Fruit fly (Drosophila melanogaster): ENCODE measurements around the gene Jon25Biii.

DNA sequence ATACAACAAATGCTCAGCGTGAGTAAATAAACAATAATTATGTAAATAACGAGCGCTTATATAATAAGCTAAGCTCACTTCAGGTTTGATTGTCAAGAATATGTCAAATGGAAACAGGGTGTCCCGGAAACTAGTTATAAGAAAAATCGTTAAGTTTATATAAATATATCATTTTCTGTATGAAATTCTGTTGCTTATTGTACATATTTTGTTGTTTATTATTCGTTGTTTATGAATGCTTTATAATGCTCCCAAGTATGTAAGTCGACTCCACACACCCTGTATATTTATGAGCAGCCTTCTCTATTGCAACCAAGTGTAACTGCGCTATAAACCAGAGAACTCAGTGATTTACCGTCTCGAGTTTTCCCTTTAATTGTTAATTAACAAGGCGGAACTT, 20.0 kb downstream of the Jon25Biii start:
- TF ChIP-seq psq (optimal IDR thresholded peaks at IDR 0.05) (no peak), pan (optimal IDR thresholded peaks at IDR 0.05) (no peak)

Data from whole organism.